Fruit fly (Drosophila melanogaster) whole organism, embryonic: ENCODE data around the gene RhoGEF4.

Experiments
- Atf3 ChIP-seq: fragments of 200-800 bp; sonication (Bioruptor generic); optimal IDR thresholded peaks from 3 replicates; lab custom pipeline; 2016; ENCODE audit warnings: missing biosample characterization, missing genetic modification characterization
- CG13894 ChIP-seq: fragments of 200-800 bp; sonication (Bioruptor generic); optimal IDR thresholded peaks from 3 replicates; lab custom pipeline; 2018; ENCODE audit warnings: missing biosample characterization, mild to moderate bottlenecking, missing genetic modification characterization, moderate library complexity
- CG32767 ChIP-seq: fragments of 200-800 bp; sonication (Bioruptor generic); IDR thresholded peaks from 2 replicates; pipeline ENCODE4 v1.3.6; 2022; ENCODE audit warnings: missing biosample characterization, missing genetic modification characterization
- CG3838 ChIP-seq: fragments of 200-800 bp; sonication (Bioruptor generic); optimal IDR thresholded peaks from 3 replicates; lab custom pipeline; 2016; ENCODE audit warnings: missing biosample characterization, missing genetic modification characterization
- Deaf1 ChIP-seq: fragments of 200-800 bp; optimal IDR thresholded peaks from 3 replicates; lab custom pipeline; 2019; ENCODE audit warnings: missing biosample characterization, mild to moderate bottlenecking, missing genetic modification characterization, moderate library complexity
- MTF-1 ChIP-seq: fragments of 200-800 bp; sonication (Bioruptor generic); optimal IDR thresholded peaks from 2 replicates; lab custom pipeline; 2018; ENCODE audit warnings: missing biosample characterization, mild to moderate bottlenecking, missing genetic modification characterization, borderline replicate concordance
- chinmo ChIP-seq: fragments of 200-800 bp; sonication (Bioruptor generic); IDR thresholded peaks from 4 replicates; pipeline ENCODE4 v1.3.6; 2022; ENCODE audit warnings: missing biosample characterization, missing genetic modification characterization; ENCODE audit not compliant: partially characterized antibody
- dan ChIP-seq: fragments of 200-800 bp; sonication (Bioruptor generic); IDR thresholded peaks from 2 replicates; pipeline ENCODE4 v1.3.6; 2022; ENCODE audit warnings: missing biosample characterization, missing genetic modification characterization
- fu2 ChIP-seq: fragments of 200-800 bp; sonication (Bioruptor generic); optimal IDR thresholded peaks from 2 replicates; lab custom pipeline; 2016; ENCODE audit warnings: missing biosample characterization, missing genetic modification characterization
- lola ChIP-seq, 3 experiments: fragments of >200 bp in 2 of 3; fragments of 200-800 bp in 1 of 3; sonication (Bioruptor generic) in 1 of 3; optimal IDR thresholded peaks; 2 replicates each; lab custom pipeline; 2017 to 2019; ENCODE audit warnings: missing biosample characterization in 3 of 3, missing genetic modification characterization in 3 of 3, mild to moderate bottlenecking in 1 of 3, moderate library complexity in 1 of 3

- no peak for TF ChIP-seq fu2 (GFP tag; lab: Kevin White, UChicago)
- no peak for TF ChIP-seq CG13894
- TF ChIP-seq Atf3 (GFP tag; lab: Kevin White, UChicago), result no peak
- TF ChIP-seq dan, result no peak
- TF ChIP-seq MTF-1 (GFP tag; lab: Kevin White, UChicago), result no peak
- TF ChIP-seq chinmo (GFP tag; lab: Robert Waterston, UW), result peak; percentile 6; the same call in 2 of the 4 replicates
- TF ChIP-seq Deaf1, result no peak
- peak; percentile 20; the same call in 1 of the 2 replicates for TF ChIP-seq CG32767 (GFP tag; lab: Robert Waterston, UW)
- peak; percentile 2 for TF ChIP-seq CG3838 (GFP tag; lab: Kevin White, UChicago)
- TF ChIP-seq lola (GFP tag; optimal IDR thresholded peaks at IDR 0.05; lab: Kevin White, UChicago), result no peak
Observed at dm6 chr3L:7360324-7360852, 37.2 kb upstream of the RhoGEF4 start, which contains the start of gene Sec63.
